Fruit fly (Drosophila melanogaster): ENCODE measurements around the gene Ski6.

Gene Ski6

dm6 chr2L:13231739-13232138 is 9.5 kb upstream of the Ski6 start, which contains the start of gene Prosalpha6T:
Gene Prosalpha6T (plus strand): TSS chr2L:13232039.
- TF ChIP-seq CG12768 (GFP tag; optimal IDR thresholded peaks at IDR 0.05) (no peak), toe (GFP tag; optimal IDR thresholded peaks at IDR 0.05) (no peak), CG14711 (tag; optimal IDR thresholded peaks at IDR 0.05) (no peak), bab1 (GFP tag; optimal IDR thresholded peaks at IDR 0.05) (no peak), ovo (GFP tag; optimal IDR thresholded peaks at IDR 0.05) (no peak), kay (GFP tag; ENCODE audit: borderline replicate concordance) (peak; percentile 6)

- TF ChIP-seq ovo (GFP tag; optimal IDR thresholded peaks at IDR 0.05): no peak
- TF ChIP-seq tj (GFP tag; optimal IDR thresholded peaks at IDR 0.05): no peak
- TF ChIP-seq cic (GFP tag; optimal IDR thresholded peaks at IDR 0.05): no peak
- no peak for TF ChIP-seq CG1620 (GFP tag; optimal IDR thresholded peaks at IDR 0.05)
- TF ChIP-seq cnc (optimal IDR thresholded peaks at IDR 0.05): no peak
- no peak for TF ChIP-seq Crg-1 (GFP tag; optimal IDR thresholded peaks at IDR 0.05)
- TF ChIP-seq pad (GFP tag; optimal IDR thresholded peaks at IDR 0.05): no peak
- TF ChIP-seq toe (GFP tag; optimal IDR thresholded peaks at IDR 0.05): no peak
- no peak for TF ChIP-seq CG5204 (GFP tag; optimal IDR thresholded peaks at IDR 0.05)
Observed at dm6 chr2L:13229388-13229882, 7.2 kb upstream of the Ski6 start, which contains the start of gene CG16815. Gene CG16815 (plus strand): TSS chr2L:13229832.

- TF ChIP-seq CG1620 (GFP tag; optimal IDR thresholded peaks at IDR 0.05) (no peak), Hr96 (GFP tag; optimal IDR thresholded peaks at IDR 0.05) (no peak), cnc (optimal IDR thresholded peaks at IDR 0.05) (no peak), bab1 (GFP tag; optimal IDR thresholded peaks at IDR 0.05) (no peak)
Observed at dm6 chr2L:13227242-13227641, 5.0 kb upstream of the Ski6 start, which contains the start of gene CG16813. Gene CG16813 (plus strand): TSS chr2L:13227529.

dm6 chr2L:13225225-13225840 is 3.1 kb upstream of the Ski6 start, which contains the start of gene CG15480:
Gene CG15480 (minus strand): TSS chr2L:13225275.
- no peak for TF ChIP-seq bab1 (GFP tag; optimal IDR thresholded peaks at IDR 0.05)
- no peak for TF ChIP-seq cic (GFP tag; optimal IDR thresholded peaks at IDR 0.05)
- TF ChIP-seq CG33017 (tag; optimal IDR thresholded peaks at IDR 0.05): no peak
- TF ChIP-seq Mnt (GFP tag; optimal IDR thresholded peaks at IDR 0.05): no peak
- no peak for TF ChIP-seq cnc (optimal IDR thresholded peaks at IDR 0.05)
- no peak for TF ChIP-seq CG11617 (GFP tag; optimal IDR thresholded peaks at IDR 0.05)
- no peak for TF ChIP-seq CG14711 (tag; optimal IDR thresholded peaks at IDR 0.05)
- TF ChIP-seq CG7101 (tag; optimal IDR thresholded peaks at IDR 0.05): no peak

- TF ChIP-seq bab1 (GFP tag; optimal IDR thresholded peaks at IDR 0.05): peak; percentile 48
- TF ChIP-seq CG7101 (tag; optimal IDR thresholded peaks at IDR 0.05): peak; percentile 30
- TF ChIP-seq CG11617 (GFP tag; optimal IDR thresholded peaks at IDR 0.05): peak; percentile 1
- TF ChIP-seq cic (GFP tag; optimal IDR thresholded peaks at IDR 0.05): no peak
- TF ChIP-seq Mnt (GFP tag; optimal IDR thresholded peaks at IDR 0.05): peak; percentile 54
- no peak for TF ChIP-seq cnc (optimal IDR thresholded peaks at IDR 0.05)
- no peak for TF ChIP-seq CG7045 (GFP tag; optimal IDR thresholded peaks at IDR 0.05)
- peak; percentile 28 for TF ChIP-seq CG33017 (tag; optimal IDR thresholded peaks at IDR 0.05)
- TF ChIP-seq CG12768 (GFP tag; optimal IDR thresholded peaks at IDR 0.05): peak; percentile 18
- no peak for TF ChIP-seq Crg-1 (GFP tag; optimal IDR thresholded peaks at IDR 0.05)
- TF ChIP-seq CG14711 (tag; optimal IDR thresholded peaks at IDR 0.05): peak; percentile 56
- TF ChIP-seq pad (GFP tag; optimal IDR thresholded peaks at IDR 0.05): peak; percentile 24
- no peak for TF ChIP-seq ovo (GFP tag; optimal IDR thresholded peaks at IDR 0.05)
- TF ChIP-seq toe (GFP tag; optimal IDR thresholded peaks at IDR 0.05): no peak
- no peak for TF ChIP-seq Hr96 (GFP tag; optimal IDR thresholded peaks at IDR 0.05)
- TF ChIP-seq CG1620 (GFP tag; optimal IDR thresholded peaks at IDR 0.05): peak; percentile 13
Observed at dm6 chr2L:13219281-13220092, 2.7 kb downstream of the Ski6 start, which contains the start of the genes CG9426 and mRF1. Gene CG9426 (minus strand): TSS chr2L:13219923. Gene mRF1 (plus strand): TSS chr2L:13219979.

- TF ChIP-seq cic (GFP tag; optimal IDR thresholded peaks at IDR 0.05): peak; percentile 44
- peak; percentile 41 for TF ChIP-seq bab1 (GFP tag; optimal IDR thresholded peaks at IDR 0.05)
- TF ChIP-seq tj (GFP tag; optimal IDR thresholded peaks at IDR 0.05): peak; percentile 71
- TF ChIP-seq pad (GFP tag; optimal IDR thresholded peaks at IDR 0.05): peak; percentile 44
- peak; percentile 49 for TF ChIP-seq CG7101 (tag; optimal IDR thresholded peaks at IDR 0.05)
- peak; percentile 30 for TF ChIP-seq Crg-1 (GFP tag; optimal IDR thresholded peaks at IDR 0.05)
- peak; percentile 61 for TF ChIP-seq CG1620 (GFP tag; optimal IDR thresholded peaks at IDR 0.05)
- peak; percentile 55 for TF ChIP-seq CG12768 (GFP tag; optimal IDR thresholded peaks at IDR 0.05)
- TF ChIP-seq kay (GFP tag; ENCODE audit: borderline replicate concordance): peak; percentile 98
- peak; percentile 40 for TF ChIP-seq Mnt (GFP tag; optimal IDR thresholded peaks at IDR 0.05)
Observed at dm6 chr2L:13215640-13216129, 6.5 kb downstream of the Ski6 start.

Measured in whole organism, adult.